Fruit fly (Drosophila melanogaster) whole organism, embryonic: ENCODE measurements around the gene Nepl12.
A peak's percentile ranks its signal among the peaks of the same experiment; 100 is the strongest.

Source experiments
- CG10979 ChIP-seq: fragments of 200-800 bp; sonication (Bioruptor generic); optimal IDR thresholded peaks from 2 replicates; lab custom pipeline; 2018; ENCODE audit warnings: missing biosample characterization, mild to moderate bottlenecking, missing genetic modification characterization, moderate library complexity
- CG11695 ChIP-seq: fragments of 200-800 bp; sonication (Bioruptor generic); IDR thresholded peaks from 3 replicates; pipeline ENCODE4 v1.3.6; 2022; ENCODE audit warnings: missing biosample characterization, missing genetic modification characterization
- CG12659 ChIP-seq: fragments of 200-800 bp; sonication (Bioruptor generic); optimal IDR thresholded peaks from 3 replicates; lab custom pipeline; 2017; ENCODE audit warnings: mild to moderate bottlenecking, missing biosample characterization, missing genetic modification reagents, missing genetic modification characterization
- CG16779 ChIP-seq: fragments of 200-800 bp; sonication (Bioruptor generic); IDR thresholded peaks from 2 replicates; pipeline ENCODE4 v1.3.6; 2022; ENCODE audit warnings: missing biosample characterization, missing genetic modification characterization
- CG16813 ChIP-seq: fragments of 200-800 bp; sonication (Bioruptor generic); IDR thresholded peaks from 3 replicates; pipeline ENCODE4 v1.3.6; 2022; ENCODE audit warnings: missing biosample characterization, missing genetic modification characterization; ENCODE audit not compliant: partially characterized antibody
- CG17186 ChIP-seq: fragments of 200-800 bp; sonication (Bioruptor generic); optimal IDR thresholded peaks from 3 replicates; lab custom pipeline; 2017; ENCODE audit warnings: missing biosample characterization, missing genetic modification reagents, missing genetic modification characterization
- CG32767 ChIP-seq: fragments of 200-800 bp; sonication (Bioruptor generic); IDR thresholded peaks from 2 replicates; pipeline ENCODE4 v1.3.6; 2022; ENCODE audit warnings: missing biosample characterization, missing genetic modification characterization
- CG34422 ChIP-seq: fragments of 200-800 bp; sonication (Bioruptor generic); IDR thresholded peaks from 3 replicates; pipeline ENCODE4 v1.3.6; 2022; ENCODE audit warnings: missing biosample characterization, missing genetic modification characterization
- CG4282 ChIP-seq: fragments of 200-800 bp; sonication (Bioruptor generic); optimal IDR thresholded peaks from 2 replicates; lab custom pipeline; 2016; ENCODE audit warnings: missing biosample characterization, missing genetic modification characterization
- CG4617 ChIP-seq: fragments of 200-800 bp; sonication (Bioruptor generic); optimal IDR thresholded peaks from 3 replicates; lab custom pipeline; 2016; ENCODE audit warnings: missing biosample characterization, missing genetic modification characterization, borderline replicate concordance
- CG4820 ChIP-seq: fragments of 200-800 bp; sonication (Bioruptor generic); optimal IDR thresholded peaks from 3 replicates; lab custom pipeline; 2016; ENCODE audit warnings: missing biosample characterization, missing genetic modification characterization
- CG5245 ChIP-seq: fragments of 200-800 bp; sonication (Bioruptor generic); optimal IDR thresholded peaks from 3 replicates; lab custom pipeline; 2016; ENCODE audit warnings: missing biosample characterization, missing genetic modification characterization
- CG8281 ChIP-seq: fragments of 200-800 bp; sonication (Bioruptor generic); optimal IDR thresholded peaks from 2 replicates; lab custom pipeline; 2018; ENCODE audit warnings: missing biosample characterization, mild to moderate bottlenecking, missing genetic modification characterization, moderate library complexity
- CG8924 ChIP-seq: fragments of 200-800 bp; optimal IDR thresholded peaks from 3 replicates; lab custom pipeline; 2019; ENCODE audit warnings: missing biosample characterization, mild to moderate bottlenecking, missing genetic modification characterization, moderate library complexity
- CG9215 ChIP-seq: fragments of 200-800 bp; sonication (Bioruptor generic); IDR thresholded peaks from 2 replicates; pipeline ENCODE4 v1.3.6; 2022; ENCODE audit warnings: missing biosample characterization, missing genetic modification characterization
- CG9609 ChIP-seq: fragments of 200-800 bp; sonication (Bioruptor generic); optimal IDR thresholded peaks from 3 replicates; lab custom pipeline; 2016; ENCODE audit warnings: missing biosample characterization, missing genetic modification characterization
- Dip3 ChIP-seq: fragments of 200-800 bp; sonication (Bioruptor generic); optimal IDR thresholded peaks from 3 replicates; lab custom pipeline; 2016; ENCODE audit warnings: missing biosample characterization, missing genetic modification characterization
- E2f1 ChIP-seq: fragments of 200-800 bp; sonication (Bioruptor generic); IDR thresholded peaks from 2 replicates; pipeline ENCODE4 v1.3.6; 2022; ENCODE audit warnings: missing biosample characterization, missing genetic modification characterization
- Gug ChIP-seq: fragments of 200-800 bp; sonication (Bioruptor generic); IDR thresholded peaks from 4 replicates; pipeline ENCODE4 v1.3.6; 2022; ENCODE audit warnings: missing biosample characterization, missing genetic modification characterization
- Hmr ChIP-seq: fragments of 200-800 bp; sonication (Bioruptor generic); optimal IDR thresholded peaks from 3 replicates; lab custom pipeline; 2017; ENCODE audit warnings: mild to moderate bottlenecking, missing biosample characterization, missing genetic modification reagents, missing genetic modification characterization
- Hsf ChIP-seq: fragments of 200-800 bp; sonication (Bioruptor generic); optimal IDR thresholded peaks from 3 replicates; lab custom pipeline; 2016; ENCODE audit warnings: missing biosample characterization, missing genetic modification characterization
- Lim3 ChIP-seq: fragments of 200-800 bp; sonication (Bioruptor generic); IDR thresholded peaks from 2 replicates; pipeline ENCODE4 v1.3.6; 2022; ENCODE audit warnings: missing biosample characterization, missing genetic modification characterization
- MESR4 ChIP-seq: fragments of 200-800 bp; sonication (Bioruptor generic); optimal IDR thresholded peaks from 2 replicates; lab custom pipeline; 2018; ENCODE audit warnings: missing biosample characterization, mild to moderate bottlenecking, missing genetic modification characterization, moderate library complexity
- Nf-YA ChIP-seq: fragments of 200-800 bp; sonication (Bioruptor generic); IDR thresholded peaks from 2 replicates; pipeline ENCODE4 v1.3.6; 2022; ENCODE audit warnings: missing biosample characterization, missing genetic modification characterization
- Nf-YC ChIP-seq: fragments of 200-800 bp; optimal IDR thresholded peaks from 3 replicates; lab custom pipeline; 2019; ENCODE audit warnings: missing biosample characterization, mild to moderate bottlenecking, missing genetic modification characterization, moderate library complexity
- Stat92E ChIP-seq, 3 experiments: fragments of >200 bp in 2 of 3; fragments of 200-800 bp in 1 of 3; sonication (Bioruptor generic) in 1 of 3; optimal IDR thresholded peaks; 2 replicates each; lab custom pipeline; 2017 to 2019; ENCODE audit warnings: missing biosample characterization in 3 of 3, missing genetic modification characterization in 3 of 3, mild to moderate bottlenecking in 1 of 3, moderate library complexity in 1 of 3
- Trl ChIP-seq, 3 experiments: fragments of >200 bp in 2 of 3; fragments of 200-800 bp in 1 of 3; sonication (Bioruptor generic) in 1 of 3; optimal IDR thresholded peaks; 2 replicates in 1 of 3; 3 replicates in 2 of 3; lab custom pipeline; 2016 to 2017; ENCODE audit warnings: missing biosample characterization in 1 of 3, missing genetic modification characterization in 1 of 3
- Xbp1 ChIP-seq: fragments of 200-800 bp; sonication (Bioruptor generic); optimal IDR thresholded peaks from 3 replicates; lab custom pipeline; 2016; ENCODE audit warnings: missing biosample characterization, mild to moderate bottlenecking, missing genetic modification characterization
- al ChIP-seq: fragments of 200-800 bp; sonication (Bioruptor generic); IDR thresholded peaks from 2 replicates; pipeline ENCODE4 v1.3.6; 2022; ENCODE audit warnings: missing biosample characterization, missing genetic modification characterization
- ash1 ChIP-seq: fragments of 200-800 bp; sonication (Bioruptor generic); optimal IDR thresholded peaks from 2 replicates; lab custom pipeline; 2018; ENCODE audit warnings: missing biosample characterization, mild to moderate bottlenecking, missing genetic modification characterization
- bsh ChIP-seq, 2 experiments: fragments of 200-800 bp; sonication (Bioruptor generic); optimal IDR thresholded peaks; 2 replicates each; lab custom pipeline; 2017 to 2018; ENCODE audit warnings: mild to moderate bottlenecking in 2 of 2, missing biosample characterization in 2 of 2, missing genetic modification characterization in 2 of 2, moderate library complexity in 1 of 2
- cato ChIP-seq: fragments of 200-800 bp; sonication (Bioruptor generic); optimal IDR thresholded peaks from 2 replicates; lab custom pipeline; 2016; ENCODE audit warnings: missing biosample characterization, missing genetic modification characterization, borderline replicate concordance
- dati ChIP-seq: fragments of 200-800 bp; sonication (Bioruptor generic); IDR thresholded peaks from 2 replicates; pipeline ENCODE4 v1.3.6; 2022; ENCODE audit warnings: missing biosample characterization, missing genetic modification characterization
- dimm ChIP-seq: fragments of 200-800 bp; sonication (Bioruptor generic); IDR thresholded peaks from 2 replicates; pipeline ENCODE4 v1.3.6; 2022; ENCODE audit warnings: missing biosample characterization, missing genetic modification characterization
- dm ChIP-seq: fragments of 200-800 bp; sonication (Bioruptor generic); optimal IDR thresholded peaks from 3 replicates; lab custom pipeline; 2016; ENCODE audit warnings: missing biosample characterization, missing genetic modification characterization
- esg ChIP-seq: fragments of 200-800 bp; sonication (Bioruptor generic); conservative IDR thresholded peaks from 2 replicates; pipeline ENCODE4 v1.3.6; 2022; ENCODE audit warnings: missing biosample characterization, missing genetic modification characterization
- fd64A ChIP-seq: fragments of 200-800 bp; sonication (Bioruptor generic); optimal IDR thresholded peaks from 3 replicates; lab custom pipeline; 2018; ENCODE audit warnings: missing biosample characterization, mild to moderate bottlenecking, missing genetic modification characterization
- fru ChIP-seq: fragments of >200 bp; optimal IDR thresholded peaks from 2 replicates; lab custom pipeline; 2017
- ftz-f1 ChIP-seq: fragments of 200-800 bp; sonication (Bioruptor generic); optimal IDR thresholded peaks from 2 replicates; lab custom pipeline; 2016; ENCODE audit warnings: missing biosample characterization, missing genetic modification characterization
- gce ChIP-seq: fragments of 200-800 bp; sonication (Bioruptor generic); IDR thresholded peaks from 3 replicates; pipeline ENCODE4 v1.3.6; 2022; ENCODE audit warnings: missing biosample characterization, missing genetic modification characterization
- grn ChIP-seq: fragments of 200-800 bp; sonication (Bioruptor generic); optimal IDR thresholded peaks from 3 replicates; lab custom pipeline; 2017; ENCODE audit warnings: missing biosample characterization, missing genetic modification characterization
- jigr1 ChIP-seq: fragments of 200-800 bp; sonication (Bioruptor generic); IDR thresholded peaks from 3 replicates; pipeline ENCODE4 v1.3.6; 2022; ENCODE audit warnings: missing biosample characterization, missing genetic modification characterization
- lilli ChIP-seq: fragments of 200-800 bp; sonication (Bioruptor generic); optimal IDR thresholded peaks from 3 replicates; lab custom pipeline; 2016; ENCODE audit warnings: missing biosample characterization, missing genetic modification characterization
- peb ChIP-seq: fragments of 200-800 bp; sonication (Bioruptor generic); IDR thresholded peaks from 2 replicates; pipeline ENCODE4 v1.3.6; 2022; ENCODE audit warnings: missing biosample characterization, missing genetic modification characterization
- prd ChIP-seq, 3 experiments: fragments of >200 bp in 2 of 3; fragments of 200-800 bp in 1 of 3; sonication (Bioruptor generic) in 1 of 3; optimal IDR thresholded peaks in 2 of 3; IDR thresholded peaks in 1 of 3; 2 replicates in 2 of 3; 3 replicates in 1 of 3; pipeline versions ENCODE4 v1.3.6 to Lab custom; 2017 to 2022; ENCODE audit warnings: missing biosample characterization in 1 of 3, missing genetic modification characterization in 1 of 3
- rib ChIP-seq: fragments of 200-800 bp; sonication (Bioruptor generic); IDR thresholded peaks from 2 replicates; pipeline ENCODE4 v1.3.6; 2022; ENCODE audit warnings: missing biosample characterization, missing genetic modification characterization
- sisA ChIP-seq: fragments of 200-800 bp; sonication (Bioruptor generic); IDR thresholded peaks from 2 replicates; pipeline ENCODE4 v1.3.6; 2022; ENCODE audit warnings: missing biosample characterization, missing genetic modification characterization
- slou ChIP-seq: fragments of 200-800 bp; sonication (Bioruptor generic); optimal IDR thresholded peaks from 3 replicates; lab custom pipeline; 2016; ENCODE audit warnings: missing biosample characterization, missing genetic modification characterization
- tna ChIP-seq: fragments of 200-800 bp; sonication (Bioruptor generic); IDR thresholded peaks from 2 replicates; pipeline ENCODE4 v1.3.6; 2022; ENCODE audit warnings: missing biosample characterization, missing genetic modification characterization; ENCODE audit not compliant: partially characterized antibody
- zen2 ChIP-seq: fragments of 200-800 bp; sonication (Bioruptor generic); IDR thresholded peaks from 3 replicates; pipeline ENCODE4 v1.3.6; 2022; ENCODE audit warnings: missing biosample characterization, missing genetic modification characterization; ENCODE audit not compliant: partially characterized antibody

Gene Nepl12

DNA sequence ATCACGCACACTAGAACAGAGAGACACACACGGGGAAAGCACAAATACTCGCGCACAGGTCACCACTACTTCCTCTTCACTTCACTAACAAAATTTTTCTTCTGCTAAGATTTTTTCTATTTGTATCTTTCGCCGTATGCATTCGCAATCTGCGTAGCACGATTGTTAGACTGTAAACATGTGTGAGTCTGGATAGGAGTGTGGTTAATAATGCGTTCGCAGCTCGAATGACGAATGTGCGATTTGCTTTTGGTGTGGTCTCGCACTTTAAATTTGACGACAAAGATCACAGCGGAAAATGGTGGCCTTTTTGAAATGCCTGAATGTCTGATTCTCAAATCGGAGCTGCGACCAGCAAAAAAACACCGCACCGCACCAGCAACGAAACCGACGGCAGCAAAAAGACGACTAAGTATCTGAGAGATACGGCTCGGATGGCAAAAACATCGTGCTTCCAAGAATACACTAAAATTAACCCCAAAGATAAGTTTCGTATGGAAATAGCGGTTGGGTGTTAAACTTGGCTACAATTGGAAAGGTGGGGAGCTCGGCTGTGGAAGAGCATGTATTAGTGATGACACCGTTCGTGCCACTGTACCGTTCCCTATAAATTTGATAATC lies 29.8 kb downstream of the Nepl12 start, which contains the start of gene Unc-115a (continued):
- TF ChIP-seq CG16779 (GFP tag; lab: Robert Waterston, UW) (no peak), CG5245 (no peak), jigr1 (GFP tag; lab: Robert Waterston, UW) (no peak), CG17186 (GFP tag; lab: Kevin White, UChicago) (peak; percentile 2), Xbp1 (GFP tag; lab: Kevin White, UChicago) (peak; percentile 30), zen2 (GFP tag; lab: Robert Waterston, UW) (no peak), dati (GFP tag; lab: Robert Waterston, UW) (no peak), tna (no peak), Gug (GFP tag; lab: Robert Waterston, UW) (peak; percentile 45; the same call in 2 of the 4 replicates), prd (optimal IDR thresholded peaks at IDR 0.05; lab: Kevin White, UChicago) (no peak), prd (GFP tag; IDR thresholded peaks at IDR 0.05; lab: Robert Waterston, UW) (no peak), CG12659 (GFP tag; lab: Kevin White, UChicago) (peak; percentile 86), Lim3 (no peak), Trl (optimal IDR thresholded peaks at IDR 0.05; lab: Kevin White, UChicago) (no peak), Trl (GFP tag; optimal IDR thresholded peaks at IDR 0.05; lab: Kevin White, UChicago) (peak; percentile 30), Hsf (GFP tag; lab: Kevin White, UChicago) (peak; percentile 51), CG8281 (no peak), cato (GFP tag; lab: Kevin White, UChicago) (no peak), CG32767 (no peak), lilli (GFP tag; lab: Kevin White, UChicago) (peak; percentile 39), CG8924 (tag; lab: Kevin White, UChicago) (peak; percentile 66), al (GFP tag; lab: Robert Waterston, UW) (no peak), ftz-f1 (GFP tag; lab: Kevin White, UChicago) (peak; percentile 58), CG4820 (no peak), gce (GFP tag; lab: Robert Waterston, UW) (no peak), Nf-YC (peak; percentile 32), E2f1 (GFP tag; lab: Robert Waterston, UW) (no peak), fru (no peak), peb (GFP tag; lab: Robert Waterston, UW) (no peak), CG4617 (peak; percentile 34), fd64A (no peak), CG34422 (GFP tag; lab: Robert Waterston, UW) (no peak), CG9609 (GFP tag; lab: Kevin White, UChicago) (peak; percentile 9), CG10979 (tag; lab: Kevin White, UChicago) (peak; percentile 36), ash1 (no peak), bsh (GFP tag; optimal IDR thresholded peaks at IDR 0.05; lab: Kevin White, UChicago) (peak; percentile 38 to 57), dimm (GFP tag; lab: Robert Waterston, UW) (no peak), dm (peak; percentile 94), sisA (GFP tag; lab: Robert Waterston, UW) (no peak), grn (GFP tag; lab: Kevin White, UChicago) (peak; percentile 70), Stat92E (GFP tag; optimal IDR thresholded peaks at IDR 0.05; lab: Kevin White, UChicago) (peak in 1 of 3 experiments; percentile 53), Dip3 (GFP tag; lab: Kevin White, UChicago) (peak; percentile 25), CG11695 (GFP tag; lab: Robert Waterston, UW) (no peak), CG16813 (no peak), Hmr (GFP tag; lab: Kevin White, UChicago) (peak; percentile 83), Nf-YA (no peak), MESR4 (GFP tag; lab: Kevin White, UChicago) (peak; percentile 53), CG9215 (GFP tag; lab: Robert Waterston, UW) (no peak), rib (GFP tag; lab: Robert Waterston, UW) (no peak), esg (no peak), CG4282 (peak; percentile 56), slou (GFP tag; lab: Kevin White, UChicago) (peak; percentile 3)
